Fruit fly (Drosophila melanogaster): ENCODE data around the gene CG3347.
A peak's percentile ranks its signal among the peaks of the same experiment; 100 is the strongest.

The CG3347 gene

dm6 chr2L:3307189-3307588 lies 38.0 kb downstream of the CG3347 start:
- TF ChIP-seq tj (GFP tag; optimal IDR thresholded peaks at IDR 0.05): no peak
- TF ChIP-seq kay (GFP tag; ENCODE audit: borderline replicate concordance): peak; percentile 3

DNA sequence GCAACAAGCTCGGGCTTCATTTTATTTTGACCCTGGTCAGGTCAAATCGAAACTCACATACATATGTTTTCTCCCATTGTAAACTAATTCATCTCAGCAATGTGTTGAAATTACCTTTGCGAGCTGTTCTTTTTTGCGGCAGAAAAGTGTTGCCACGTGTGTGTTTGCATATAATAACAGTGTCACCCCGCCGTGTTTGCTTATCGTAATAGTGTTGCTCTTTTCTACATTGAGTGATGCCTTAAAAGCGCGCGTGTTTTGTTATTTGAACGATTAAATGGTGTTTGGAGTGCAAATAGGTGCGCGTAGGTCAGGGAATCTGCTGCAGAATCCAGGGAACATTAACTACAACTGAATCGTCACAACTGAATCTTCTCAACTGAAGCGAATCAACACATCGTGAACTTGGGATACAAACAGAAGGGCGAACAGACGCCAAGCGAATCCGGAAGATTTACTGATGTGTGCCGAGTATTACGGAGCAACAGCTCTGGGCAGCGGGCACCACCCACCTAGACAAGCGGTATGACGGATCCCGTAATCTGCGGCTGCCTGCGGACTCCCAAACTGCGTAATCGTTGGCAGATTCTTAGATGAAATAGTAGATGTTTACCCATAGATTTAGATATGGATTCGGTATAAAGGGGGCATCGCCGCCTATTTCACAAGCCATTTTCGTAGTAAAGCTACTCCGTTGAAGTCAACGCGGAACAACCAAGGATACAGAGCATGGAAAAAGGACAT lies 39.5 kb downstream of the CG3347 start, which contains the start of gene CG15406:
CG15406 (plus strand) TSS at position 694 of the 744 bp plus-strand sequence.
- TF ChIP-seq cic (GFP tag; optimal IDR thresholded peaks at IDR 0.05): peak; percentile 58
- TF ChIP-seq kay (GFP tag; ENCODE audit: borderline replicate concordance): peak; percentile 61
- no peak for TF ChIP-seq CG14711 (tag; optimal IDR thresholded peaks at IDR 0.05)

- TF ChIP-seq CG7045 (GFP tag; optimal IDR thresholded peaks at IDR 0.05) (no peak), pad (GFP tag; optimal IDR thresholded peaks at IDR 0.05) (no peak), Clk (GFP tag; optimal IDR thresholded peaks at IDR 0.05) (no peak), CG33017 (tag; optimal IDR thresholded peaks at IDR 0.05) (no peak), cnc (optimal IDR thresholded peaks at IDR 0.05) (no peak), CG11617 (GFP tag; optimal IDR thresholded peaks at IDR 0.05) (no peak), ovo (GFP tag; optimal IDR thresholded peaks at IDR 0.05) (no peak), toe (GFP tag; optimal IDR thresholded peaks at IDR 0.05) (no peak), CG1620 (GFP tag; optimal IDR thresholded peaks at IDR 0.05) (no peak), CG7101 (tag; optimal IDR thresholded peaks at IDR 0.05) (no peak), tj (GFP tag; optimal IDR thresholded peaks at IDR 0.05) (no peak), CG14711 (tag; optimal IDR thresholded peaks at IDR 0.05) (no peak), Mnt (GFP tag; optimal IDR thresholded peaks at IDR 0.05) (no peak)
These were observed 50.6 kb downstream of the CG3347 start, which contains the start of the genes Fign and CG8837 for dm6 chr2L:3319731-3320295. Gene Fign (minus strand): TSS chr2L:3319872. Gene CG8837 (plus strand): TSS chr2L:3320245.

Measured in whole organism, adult.